Worm (Caenorhabditis elegans) whole organism, mixed stage, embryonic: Measurements from ENCODE around the gene T27A8.3.

Source experiments
- blmp-1 ChIP-seq: fragments of 150-350 bp; optimal IDR thresholded peaks from 2 replicates; lab custom pipeline; 2014; ENCODE audit warnings: missing biosample characterization, missing genetic modification characterization
- ces-1 ChIP-seq: fragments of 150-350 bp; optimal IDR thresholded peaks from 2 replicates; lab custom pipeline; 2014; ENCODE audit warnings: missing biosample characterization, missing genetic modification reagents, missing genetic modification characterization
- lin-13 ChIP-seq: fragments of 150-350 bp; optimal IDR thresholded peaks from 2 replicates; lab custom pipeline; 2014; ENCODE audit warnings: missing biosample characterization, missing genetic modification characterization
- lin-32 ChIP-seq: fragments of 200-800 bp; sonication (Bioruptor generic); optimal IDR thresholded peaks from 2 replicates; lab custom pipeline; 2018; ENCODE audit warnings: mild to moderate bottlenecking, missing genetic modification characterization, missing compliant biosample characterization
- lsy-2 ChIP-seq: fragments of 150-350 bp; optimal IDR thresholded peaks from 2 replicates; lab custom pipeline; 2014; ENCODE audit warnings: missing biosample characterization, missing genetic modification characterization
- nhr-237 ChIP-seq: fragments of 150-350 bp; optimal IDR thresholded peaks from 2 replicates; lab custom pipeline; 2014; ENCODE audit warnings: missing biosample characterization, missing genetic modification characterization
- pha-4 ChIP-seq: fragments of 150-350 bp; optimal IDR thresholded peaks from 2 replicates; lab custom pipeline; 2018; ENCODE audit warnings: missing biosample characterization, missing genetic modification reagents, missing genetic modification characterization
- snpc-4 ChIP-seq: fragments of 150-350 bp; optimal IDR thresholded peaks from 2 replicates; lab custom pipeline; 2014; ENCODE audit warnings: missing biosample characterization, missing genetic modification characterization
- unc-62 ChIP-seq: fragments of 150-350 bp; optimal IDR thresholded peaks from 2 replicates; lab custom pipeline; 2014; ENCODE audit warnings: missing biosample characterization, missing genetic modification reagents, missing genetic modification characterization
- ztf-11 ChIP-seq: fragments of 150-350 bp; optimal IDR thresholded peaks from 2 replicates; lab custom pipeline; 2014; ENCODE audit warnings: missing biosample characterization, missing genetic modification characterization

DNA sequence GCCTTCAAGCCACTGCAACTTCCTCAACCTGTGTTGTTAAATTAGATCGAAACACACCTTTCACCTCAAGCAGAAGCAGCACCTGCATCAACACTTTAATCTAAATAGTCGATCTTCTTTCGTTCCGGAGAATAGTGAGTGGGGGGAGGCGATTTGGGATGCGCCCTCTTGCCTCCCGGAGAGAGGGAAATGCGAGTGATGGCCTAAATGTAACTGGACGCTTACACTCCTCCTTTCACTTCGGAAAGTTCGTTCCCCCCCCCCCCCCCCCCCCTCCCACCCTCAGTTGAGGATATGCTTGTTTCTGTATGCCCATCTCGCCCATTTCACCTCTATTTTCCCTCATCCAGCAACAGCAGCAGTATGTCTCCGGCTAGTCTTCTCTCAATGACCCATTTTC is 33.5 kb upstream of the T27A8.3 start:
- TF ChIP-seq pha-4 (no peak), ces-1 (GFP tag; lab: Kevin White, UChicago) (no peak), blmp-1 (tag; lab: Kevin White, UChicago) (no peak), lsy-2 (tag; lab: Kevin White, UChicago) (no peak), ztf-11 (tag; lab: Kevin White, UChicago) (no peak), unc-62 (GFP tag; lab: Kevin White, UChicago) (no peak), lin-13 (no peak), snpc-4 (tag; lab: Kevin White, UChicago) (no peak), lin-32 (GFP tag; lab: Kevin White, UChicago) (no peak), nhr-237 (tag; lab: Kevin White, UChicago) (no peak)
